Worm (Caenorhabditis elegans): ENCODE results near the gene jud-4.

DNA sequence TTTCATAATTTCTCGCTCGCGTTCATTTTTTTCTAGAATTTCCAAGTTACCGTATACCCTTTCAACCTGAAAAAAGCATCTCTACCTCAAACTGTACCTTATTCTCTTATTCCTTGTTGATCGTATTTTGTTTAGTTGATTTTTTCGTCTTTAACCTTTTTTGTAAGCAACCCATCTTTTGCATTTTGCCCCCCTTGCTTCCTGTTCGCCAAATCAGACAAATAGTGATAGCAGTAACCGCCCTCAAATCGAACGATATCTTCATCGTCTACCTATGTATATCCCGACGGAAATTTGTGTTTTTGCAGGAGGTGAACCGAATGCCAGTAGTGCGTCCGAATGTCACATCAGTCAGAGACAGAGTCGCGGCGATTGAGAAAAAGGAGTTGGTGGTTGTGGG lies 21.5 kb upstream of the jud-4 start, which contains the start of gene F46F2.5:
- TF ChIP-seq dao-5 (tag; optimal IDR thresholded peaks at IDR 0.05), result no peak
- no peak for TF ChIP-seq W03F9.2 (tag; optimal IDR thresholded peaks at IDR 0.05)

All from whole organism, L4/young adult.